Worm (Caenorhabditis elegans) whole organism, L1 larva: ENCODE data around the gene Y48D7A.1.

Source experiments
- lin-39 ChIP-seq: fragments of 150-350 bp; optimal IDR thresholded peaks from 2 replicates; lab custom pipeline; 2014; ENCODE audit warnings: missing biosample characterization, missing genetic modification reagents, missing genetic modification characterization
- mdl-1 ChIP-seq, 2 experiments: fragments of 150-350 bp; optimal IDR thresholded peaks; 2 replicates each; lab custom pipeline; 2014 to 2017; ENCODE audit warnings: missing biosample characterization in 2 of 2, missing genetic modification characterization in 2 of 2, inconsistent platforms in 1 of 2
- nhr-237 ChIP-seq: fragments of 150-350 bp; optimal IDR thresholded peaks from 2 replicates; lab custom pipeline; 2014; ENCODE audit warnings: missing biosample characterization, missing genetic modification characterization
- snpc-4 ChIP-seq: fragments of 150-350 bp; optimal IDR thresholded peaks from 2 replicates; lab custom pipeline; 2014; ENCODE audit warnings: missing biosample characterization, missing genetic modification characterization
- sox-4 ChIP-seq: sonication (generic microtip); optimal IDR thresholded peaks from 2 replicates; lab custom pipeline; 2016; ENCODE audit warnings: missing genetic modification characterization, missing compliant biosample characterization

ce11 chrX:2996976-2997399, 12.3 kb upstream of the Y48D7A.1 start:
- TF ChIP-seq nhr-237 (tag; lab: Kevin White, UChicago) (peak; percentile 99), sox-4 (tag; lab: Kevin White, UChicago) (peak; percentile 100), mdl-1 (tag; optimal IDR thresholded peaks at IDR 0.05; lab: Kevin White, UChicago) (peak in 1 of 2 experiments; percentile 89), snpc-4 (peak; percentile 94), lin-39 (peak; percentile 100)
